Worm (Caenorhabditis elegans) whole organism, early embryonic: ENCODE data around the gene smoc-1.

ENCODE experiments used
- F13C5.2 ChIP-seq: sonication (generic microtip); optimal IDR thresholded peaks from 2 replicates; lab custom pipeline; 2017; ENCODE audit warnings: mild to moderate bottlenecking, missing genetic modification characterization, inconsistent platforms, missing compliant biosample characterization
- ama-1 ChIP-seq: fragments of 150-350 bp; optimal IDR thresholded peaks from 2 replicates; lab custom pipeline; 2014
- ceh-13 ChIP-seq: fragments of 200-800 bp; sonication (Bioruptor generic); optimal IDR thresholded peaks from 2 replicates; lab custom pipeline; 2018; ENCODE audit warnings: mild to moderate bottlenecking, missing genetic modification characterization, missing compliant biosample characterization
- ceh-36 ChIP-seq: sonication (generic microtip); optimal IDR thresholded peaks from 2 replicates; lab custom pipeline; 2016; ENCODE audit warnings: missing genetic modification characterization, inconsistent platforms, missing compliant biosample characterization
- ets-7 ChIP-seq: sonication (generic microtip); optimal IDR thresholded peaks from 2 replicates; lab custom pipeline; 2016; ENCODE audit warnings: missing genotype, missing genetic modification characterization, missing compliant biosample characterization
- flt-1 ChIP-seq: fragments of 200-800 bp; sonication (Bioruptor generic); IDR thresholded peaks from 2 replicates; pipeline ENCODE4 v1.3.6; 2022; ENCODE audit warnings: missing genetic modification characterization, missing compliant biosample characterization
- hmbx-1 ChIP-seq: sonication (generic microtip); optimal IDR thresholded peaks from 2 replicates; lab custom pipeline; 2016; ENCODE audit warnings: mild to moderate bottlenecking, missing genetic modification characterization, missing compliant biosample characterization
- hmg-4 ChIP-seq: fragments of 200-800 bp; sonication (Bioruptor generic); optimal IDR thresholded peaks from 2 replicates; lab custom pipeline; 2018; ENCODE audit warnings: mild to moderate bottlenecking, missing genetic modification characterization, missing compliant biosample characterization
- pes-1 ChIP-seq: fragments of 200-800 bp; sonication (Bioruptor generic); IDR thresholded peaks from 2 replicates; pipeline ENCODE4 v1.3.6; 2022; ENCODE audit warnings: missing genetic modification reagents, missing genetic modification characterization, missing compliant biosample characterization
- tbx-11 ChIP-seq: fragments of 200-800 bp; sonication (Bioruptor generic); IDR thresholded peaks from 2 replicates; pipeline ENCODE4 v1.3.6; 2022; ENCODE audit warnings: missing genetic modification characterization, missing compliant biosample characterization
- tbx-37 ChIP-seq: fragments of 200-800 bp; sonication (Bioruptor generic); conservative IDR thresholded peaks from 2 replicates; pipeline ENCODE4 v1.3.6; 2022; ENCODE audit warnings: missing genetic modification reagents, missing genetic modification characterization, missing compliant biosample characterization

DNA sequence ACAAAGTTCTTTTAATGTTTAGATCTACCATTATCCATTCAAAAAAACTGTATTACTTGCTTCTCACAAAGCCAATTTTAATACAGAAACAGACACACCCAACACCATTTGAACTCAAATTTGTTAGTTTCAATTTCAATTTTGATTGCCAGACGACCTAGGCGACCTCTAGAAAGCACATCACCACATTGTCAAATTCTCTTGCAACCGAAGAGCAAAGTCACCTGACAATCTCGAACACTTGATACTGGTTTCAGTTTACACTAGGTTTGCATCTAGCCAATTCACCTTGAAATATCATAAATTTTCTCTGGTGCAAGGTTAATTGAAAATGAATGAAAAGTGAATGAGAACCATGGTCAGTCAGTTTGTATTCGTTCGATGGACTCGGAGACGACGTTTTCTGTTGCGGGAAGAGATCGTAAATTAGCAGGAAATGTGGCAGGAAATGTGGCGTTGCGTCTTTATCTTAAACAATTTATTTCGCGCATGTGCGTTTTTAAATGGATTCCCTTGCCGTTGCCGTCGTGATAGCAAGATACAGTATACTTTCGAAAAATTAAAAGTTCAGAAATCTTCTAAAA is 39.9 kb downstream of the smoc-1 start:
- TF ChIP-seq hmbx-1 (tag; lab: Kevin White, UChicago) (no peak), ama-1 (lab: Kevin White, UChicago) (no peak), tbx-11 (GFP tag; lab: Robert Waterston, UW) (no peak), hmg-4 (GFP tag; lab: Kevin White, UChicago) (no peak), pes-1 (GFP tag; lab: Robert Waterston, UW) (no peak), ets-7 (tag; lab: Kevin White, UChicago) (no peak), flt-1 (GFP tag; lab: Robert Waterston, UW) (no peak), F13C5.2 (tag; lab: Kevin White, UChicago) (no peak), ceh-13 (GFP tag; lab: Kevin White, UChicago) (no peak), tbx-37 (no peak), ceh-36 (tag; lab: Kevin White, UChicago) (no peak)
